Worm (Caenorhabditis elegans) whole organism, late embryonic: ENCODE results near the gene pcp-5.
A peak's percentile ranks its signal among the peaks of the same experiment; 100 is the strongest.

Experiments
- C38D4.7 ChIP-seq: fragments of 200-800 bp; sonication (Bioruptor generic); optimal IDR thresholded peaks from 2 replicates; lab custom pipeline; 2018; ENCODE audit warnings: mild to moderate bottlenecking, missing genetic modification characterization, moderate library complexity, missing compliant biosample characterization
- K02D7.2 ChIP-seq: sonication (generic microtip); optimal IDR thresholded peaks from 2 replicates; lab custom pipeline; 2017; ENCODE audit warnings: mild to moderate bottlenecking, missing genetic modification characterization, missing compliant biosample characterization
- K09A11.1 ChIP-seq: sonication (generic microtip); optimal IDR thresholded peaks from 2 replicates; lab custom pipeline; 2017; ENCODE audit warnings: antibody characterized with exemption, mild to moderate bottlenecking, missing genetic modification characterization, missing compliant biosample characterization; ENCODE audit not compliant: insufficient read depth
- T23F11.4 ChIP-seq: fragments of 200-800 bp; sonication (Bioruptor generic); optimal IDR thresholded peaks from 2 replicates; lab custom pipeline; 2018; ENCODE audit warnings: mild to moderate bottlenecking, missing genetic modification characterization, missing compliant biosample characterization
- ahr-1 ChIP-seq: sonication (generic microtip); optimal IDR thresholded peaks from 2 replicates; lab custom pipeline; 2016; ENCODE audit warnings: missing genetic modification characterization, missing compliant biosample characterization
- ceh-18 ChIP-seq: sonication (generic microtip); optimal IDR thresholded peaks from 2 replicates; lab custom pipeline; 2016; ENCODE audit warnings: missing genetic modification characterization, missing compliant biosample characterization
- ceh-19 ChIP-seq: fragments of 200-800 bp; sonication (Bioruptor generic); optimal IDR thresholded peaks from 2 replicates; lab custom pipeline; 2018; ENCODE audit warnings: mild to moderate bottlenecking, missing genetic modification characterization, missing compliant biosample characterization
- ceh-22 ChIP-seq: sonication (generic microtip); optimal IDR thresholded peaks from 2 replicates; lab custom pipeline; 2017; ENCODE audit warnings: missing biosample characterization, missing genetic modification characterization
- ceh-24 ChIP-seq: sonication (generic microtip); optimal IDR thresholded peaks from 2 replicates; lab custom pipeline; 2016; ENCODE audit warnings: mild to moderate bottlenecking, missing genetic modification characterization, missing compliant biosample characterization
- ceh-31 ChIP-seq: sonication (generic microtip); optimal IDR thresholded peaks from 2 replicates; lab custom pipeline; 2016; ENCODE audit warnings: missing genetic modification characterization, missing compliant biosample characterization
- ceh-34 ChIP-seq: sonication (generic microtip); optimal IDR thresholded peaks from 2 replicates; lab custom pipeline; 2016; ENCODE audit warnings: mild to moderate bottlenecking, missing genetic modification characterization, missing compliant biosample characterization
- ceh-45 ChIP-seq: fragments of 200-800 bp; sonication (Bioruptor generic); IDR thresholded peaks from 2 replicates; pipeline ENCODE4 v1.3.6; 2022; ENCODE audit warnings: missing genetic modification reagents, missing genetic modification characterization, missing compliant biosample characterization
- ceh-48 ChIP-seq: sonication (generic microtip); optimal IDR thresholded peaks from 2 replicates; lab custom pipeline; 2016; ENCODE audit warnings: missing genetic modification characterization, inconsistent platforms, missing compliant biosample characterization
- ceh-6 ChIP-seq: fragments of 200-800 bp; sonication (Bioruptor generic); optimal IDR thresholded peaks from 2 replicates; lab custom pipeline; 2018; ENCODE audit warnings: mild to moderate bottlenecking, missing genetic modification characterization, missing compliant biosample characterization
- che-1 ChIP-seq: sonication (generic microtip); optimal IDR thresholded peaks from 2 replicates; lab custom pipeline; 2016; ENCODE audit warnings: mild to moderate bottlenecking, missing genetic modification characterization, missing compliant biosample characterization
- dmd-4 ChIP-seq: sonication (generic microtip); optimal IDR thresholded peaks from 2 replicates; lab custom pipeline; 2016; ENCODE audit warnings: borderline replicate concordance, missing genetic modification characterization, missing compliant biosample characterization
- dve-1 ChIP-seq: sonication (generic microtip); optimal IDR thresholded peaks from 2 replicates; lab custom pipeline; 2017; ENCODE audit warnings: antibody characterized with exemption, mild to moderate bottlenecking, missing genetic modification characterization, missing compliant biosample characterization
- elt-2 ChIP-seq: sonication (generic microtip); optimal IDR thresholded peaks from 2 replicates; lab custom pipeline; 2016; ENCODE audit warnings: missing genetic modification reagents, missing genetic modification characterization, missing compliant biosample characterization
- elt-4 ChIP-seq: sonication (generic microtip); optimal IDR thresholded peaks from 2 replicates; lab custom pipeline; 2016; ENCODE audit warnings: missing genetic modification characterization, missing compliant biosample characterization
- ets-4 ChIP-seq: sonication (generic microtip); optimal IDR thresholded peaks from 2 replicates; lab custom pipeline; 2016; ENCODE audit warnings: missing genetic modification characterization, missing compliant biosample characterization
- eyg-1 ChIP-seq: sonication (generic microtip); optimal IDR thresholded peaks from 2 replicates; lab custom pipeline; 2016; ENCODE audit warnings: missing genotype, missing genetic modification characterization, missing compliant biosample characterization
- fkh-10 ChIP-seq: fragments of 150-350 bp; optimal IDR thresholded peaks from 2 replicates; lab custom pipeline; 2014; ENCODE audit warnings: missing biosample characterization, missing genetic modification reagents, missing genetic modification characterization
- gmeb-2 ChIP-seq: sonication (generic microtip); optimal IDR thresholded peaks from 2 replicates; lab custom pipeline; 2016; ENCODE audit warnings: missing genetic modification characterization, inconsistent platforms, missing compliant biosample characterization
- hlh-13 ChIP-seq: fragments of 200-800 bp; sonication (Bioruptor generic); optimal IDR thresholded peaks from 2 replicates; lab custom pipeline; 2018; ENCODE audit warnings: mild to moderate bottlenecking, missing genetic modification characterization, missing compliant biosample characterization
- hlh-30 ChIP-seq: sonication (generic microtip); optimal IDR thresholded peaks from 2 replicates; lab custom pipeline; 2017; ENCODE audit warnings: antibody characterized with exemption, missing genetic modification characterization, missing compliant biosample characterization; ENCODE audit not compliant: insufficient read depth
- hlh-8 ChIP-seq: sonication (generic microtip); optimal IDR thresholded peaks from 2 replicates; lab custom pipeline; 2016; ENCODE audit warnings: missing genotype, missing genetic modification characterization, missing compliant biosample characterization
- lim-6 ChIP-seq: sonication (generic microtip); optimal IDR thresholded peaks from 2 replicates; lab custom pipeline; 2016; ENCODE audit warnings: missing genetic modification characterization, missing compliant biosample characterization
- madf-2 ChIP-seq: sonication (generic microtip); optimal IDR thresholded peaks from 2 replicates; lab custom pipeline; 2017; ENCODE audit warnings: missing genetic modification characterization, missing compliant biosample characterization
- nhr-11 ChIP-seq: fragments of 150-350 bp; optimal IDR thresholded peaks from 2 replicates; lab custom pipeline; 2014; ENCODE audit warnings: missing biosample characterization, missing genetic modification characterization
- nhr-232 ChIP-seq: sonication (generic microtip); optimal IDR thresholded peaks from 2 replicates; lab custom pipeline; 2016; ENCODE audit warnings: missing genetic modification characterization, missing compliant biosample characterization
- npax-4 ChIP-seq: sonication (generic microtip); optimal IDR thresholded peaks from 2 replicates; lab custom pipeline; 2016; ENCODE audit warnings: missing genetic modification characterization, missing compliant biosample characterization
- odd-2 ChIP-seq: sonication (generic microtip); optimal IDR thresholded peaks from 2 replicates; lab custom pipeline; 2017; ENCODE audit warnings: antibody characterized with exemption, mild to moderate bottlenecking, missing genetic modification characterization, missing compliant biosample characterization
- pag-3 ChIP-seq: sonication (generic microtip); optimal IDR thresholded peaks from 2 replicates; lab custom pipeline; 2016; ENCODE audit warnings: missing compliant biosample characterization, missing genetic modification characterization, borderline replicate concordance
- pat-9 ChIP-seq: fragments of 200-800 bp; sonication (Bioruptor generic); optimal IDR thresholded peaks from 2 replicates; lab custom pipeline; 2018; ENCODE audit warnings: mild to moderate bottlenecking, missing genetic modification characterization, moderate library complexity, missing compliant biosample characterization
- pha-2 ChIP-seq: sonication (generic microtip); optimal IDR thresholded peaks from 2 replicates; lab custom pipeline; 2017; ENCODE audit warnings: mild to moderate bottlenecking, missing genetic modification characterization, missing compliant biosample characterization
- pros-1 ChIP-seq: fragments of 150-350 bp; optimal IDR thresholded peaks from 2 replicates; lab custom pipeline; 2014; ENCODE audit warnings: missing biosample characterization, missing genetic modification reagents, missing genetic modification characterization
- ref-2 ChIP-seq: sonication (generic microtip); optimal IDR thresholded peaks from 2 replicates; lab custom pipeline; 2016; ENCODE audit warnings: missing genetic modification characterization, missing compliant biosample characterization
- rnt-1 ChIP-seq: sonication (generic microtip); optimal IDR thresholded peaks from 2 replicates; lab custom pipeline; 2016; ENCODE audit warnings: missing genetic modification characterization, missing compliant biosample characterization
- sox-4 ChIP-seq: sonication (generic microtip); optimal IDR thresholded peaks from 2 replicates; lab custom pipeline; 2017; ENCODE audit warnings: mild to moderate bottlenecking, missing genetic modification characterization, inconsistent platforms, missing compliant biosample characterization
- syd-9 ChIP-seq: sonication (generic microtip); optimal IDR thresholded peaks from 2 replicates; lab custom pipeline; 2016; ENCODE audit warnings: mild to moderate bottlenecking, missing genetic modification characterization, moderate library complexity, missing compliant biosample characterization
- tbx-2 ChIP-seq: sonication (generic microtip); optimal IDR thresholded peaks from 2 replicates; lab custom pipeline; 2016; ENCODE audit warnings: missing genetic modification characterization, missing compliant biosample characterization
- tbx-7 ChIP-seq: sonication (generic microtip); optimal IDR thresholded peaks from 2 replicates; lab custom pipeline; 2016; ENCODE audit warnings: missing genotype, missing genetic modification characterization, missing compliant biosample characterization
- unc-3 ChIP-seq, 2 experiments: fragments of 200-800 bp in 1 of 2; sonication (Bioruptor generic) in 1 of 2; sonication (generic microtip) in 1 of 2; conservative IDR thresholded peaks in 1 of 2; optimal IDR thresholded peaks in 1 of 2; 2 replicates each; pipeline versions ENCODE4 v1.3.6 to Lab custom; 2016 to 2022; ENCODE audit warnings: missing compliant biosample characterization in 2 of 2, missing genetic modification characterization in 2 of 2, missing genetic modification reagents in 1 of 2
- unc-42 ChIP-seq: sonication (generic microtip); optimal IDR thresholded peaks from 2 replicates; lab custom pipeline; 2016; ENCODE audit warnings: missing genotype, missing genetic modification characterization, missing compliant biosample characterization
- unc-55 ChIP-seq: sonication (generic microtip); optimal IDR thresholded peaks from 2 replicates; lab custom pipeline; 2017; ENCODE audit warnings: missing biosample characterization, missing genetic modification reagents, missing genetic modification characterization
- unc-86 ChIP-seq: sonication (generic microtip); optimal IDR thresholded peaks from 2 replicates; lab custom pipeline; 2016; ENCODE audit warnings: missing genetic modification characterization, missing compliant biosample characterization
- ztf-16 ChIP-seq: sonication (generic microtip); optimal IDR thresholded peaks from 2 replicates; lab custom pipeline; 2017; ENCODE audit warnings: missing genetic modification characterization, missing compliant biosample characterization

pcp-5 gene

DNA sequence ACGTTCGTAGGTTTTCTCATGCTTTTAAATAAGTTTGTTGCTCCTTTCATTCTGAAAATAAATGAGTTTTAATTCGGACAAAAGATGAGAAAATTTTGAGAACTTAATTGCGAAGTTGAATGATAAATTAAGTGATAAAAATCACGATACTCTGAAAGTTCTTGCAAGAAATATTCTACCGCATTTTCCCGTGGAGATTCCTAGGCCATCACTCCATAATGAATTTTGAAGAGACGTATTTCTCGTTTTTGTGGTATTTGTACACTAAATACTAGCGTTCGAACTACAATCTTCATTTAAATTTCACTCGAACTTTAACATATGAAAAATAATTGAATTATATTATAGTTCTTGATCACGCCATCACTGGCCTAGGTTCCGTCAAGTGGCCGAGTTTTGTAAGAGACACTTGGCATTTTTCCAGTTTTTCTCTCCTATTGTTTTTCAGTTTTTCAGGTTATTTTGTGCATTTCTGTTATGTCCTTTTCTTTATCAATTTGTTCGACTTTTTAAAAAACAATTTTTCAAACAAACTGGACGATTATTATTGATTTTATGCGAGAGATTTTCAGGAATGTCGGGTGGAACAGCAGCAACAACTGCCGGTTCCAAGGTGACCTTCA lies 48.9 kb downstream of the pcp-5 start, which contains the start of the genes coq-5 and ufm-1 (continued):
- no peak for TF ChIP-seq eyg-1 (tag; lab: Kevin White, UChicago)
- no peak for TF ChIP-seq syd-9 (tag; lab: Kevin White, UChicago)
- TF ChIP-seq C38D4.7 (GFP tag; lab: Kevin White, UChicago), result no peak
- no peak for TF ChIP-seq pros-1 (tag; lab: Kevin White, UChicago)
- no peak for TF ChIP-seq ceh-45 (GFP tag; lab: Robert Waterston, UW)
- no peak for TF ChIP-seq ceh-48 (tag; lab: Kevin White, UChicago)
- TF ChIP-seq pat-9 (tag; lab: Kevin White, UChicago), result no peak
- TF ChIP-seq ceh-6 (GFP tag; lab: Kevin White, UChicago), result no peak
- no peak for TF ChIP-seq T23F11.4 (GFP tag; lab: Kevin White, UChicago)
- TF ChIP-seq nhr-232 (tag; lab: Kevin White, UChicago), result no peak
- TF ChIP-seq che-1 (tag; lab: Kevin White, UChicago), result no peak
- TF ChIP-seq ztf-16 (tag; lab: Kevin White, UChicago), result no peak
- TF ChIP-seq nhr-11 (tag; lab: Kevin White, UChicago), result no peak
- TF ChIP-seq gmeb-2 (tag; lab: Kevin White, UChicago), result no peak
- no peak for TF ChIP-seq pag-3 (tag; lab: Kevin White, UChicago)
- TF ChIP-seq ets-4 (tag; lab: Kevin White, UChicago), result peak; percentile 49
- TF ChIP-seq tbx-2 (tag; lab: Kevin White, UChicago), result peak; percentile 14
- no peak for TF ChIP-seq rnt-1 (tag; lab: Kevin White, UChicago)
- TF ChIP-seq ceh-18, result no peak
- TF ChIP-seq ceh-31 (tag; lab: Kevin White, UChicago), result peak; percentile 77
- no peak for TF ChIP-seq fkh-10 (GFP tag; lab: Kevin White, UChicago)
- TF ChIP-seq ahr-1 (tag; lab: Kevin White, UChicago), result no peak
- TF ChIP-seq unc-55, result no peak
- no peak for TF ChIP-seq dve-1 (tag; lab: Kevin White, UChicago)
- peak; percentile 1 for TF ChIP-seq hlh-8 (tag; lab: Kevin White, UChicago)
- peak; percentile 42 for TF ChIP-seq tbx-7 (tag; lab: Kevin White, UChicago)
- TF ChIP-seq lim-6 (tag; lab: Kevin White, UChicago), result no peak
- no peak for TF ChIP-seq elt-4 (tag; lab: Kevin White, UChicago)
- no peak for TF ChIP-seq unc-86 (tag; lab: Kevin White, UChicago)
- TF ChIP-seq hlh-30 (tag; lab: Kevin White, UChicago), result no peak
- TF ChIP-seq hlh-13, result no peak
- no peak for TF ChIP-seq K09A11.1 (tag; lab: Kevin White, UChicago)
- TF ChIP-seq odd-2, result no peak
- no peak for TF ChIP-seq ceh-19 (GFP tag; lab: Kevin White, UChicago)
- TF ChIP-seq madf-2 (tag; lab: Kevin White, UChicago), result no peak
- TF ChIP-seq elt-2 (tag; lab: Kevin White, UChicago), result peak; percentile 31
- no peak for TF ChIP-seq unc-3 (GFP tag; conservative IDR thresholded peaks at IDR 0.05; lab: Robert Waterston, UW)
- no peak for TF ChIP-seq unc-3 (tag; optimal IDR thresholded peaks at IDR 0.05; lab: Kevin White, UChicago)
- TF ChIP-seq ceh-24 (tag; lab: Kevin White, UChicago), result no peak
- TF ChIP-seq sox-4 (tag; lab: Kevin White, UChicago), result no peak
- no peak for TF ChIP-seq dmd-4 (tag; lab: Kevin White, UChicago)
- no peak for TF ChIP-seq ceh-34 (tag; lab: Kevin White, UChicago)
- no peak for TF ChIP-seq K02D7.2
- TF ChIP-seq ref-2 (tag; lab: Kevin White, UChicago), result no peak
- TF ChIP-seq npax-4, result no peak
- TF ChIP-seq unc-42 (tag; lab: Kevin White, UChicago), result peak; percentile 11
- TF ChIP-seq pha-2, result no peak
- no peak for TF ChIP-seq ceh-22 (tag; lab: Kevin White, UChicago)
- TF ChIP-seq, all 69 proteins: peak for 13
